Worm (Caenorhabditis elegans) whole organism, late embryonic: ENCODE results near the gene txt-12.

Experiments used
- C38D4.7 ChIP-seq: fragments of 200-800 bp; sonication (Bioruptor generic); optimal IDR thresholded peaks from 2 replicates; lab custom pipeline; 2018; ENCODE audit warnings: mild to moderate bottlenecking, missing genetic modification characterization, moderate library complexity, missing compliant biosample characterization
- F13H6.1 ChIP-seq: sonication (generic microtip); optimal IDR thresholded peaks from 2 replicates; lab custom pipeline; 2016; ENCODE audit warnings: missing genetic modification characterization, missing compliant biosample characterization
- K02D7.2 ChIP-seq: sonication (generic microtip); optimal IDR thresholded peaks from 2 replicates; lab custom pipeline; 2017; ENCODE audit warnings: mild to moderate bottlenecking, missing genetic modification characterization, missing compliant biosample characterization
- Y22D7AL.16 ChIP-seq: sonication (generic microtip); optimal IDR thresholded peaks from 2 replicates; lab custom pipeline; 2016; ENCODE audit warnings: missing genetic modification characterization, missing compliant biosample characterization
- ahr-1 ChIP-seq: sonication (generic microtip); optimal IDR thresholded peaks from 2 replicates; lab custom pipeline; 2016; ENCODE audit warnings: missing genetic modification characterization, missing compliant biosample characterization
- ceh-14 ChIP-seq: sonication (generic microtip); optimal IDR thresholded peaks from 2 replicates; lab custom pipeline; 2016; ENCODE audit warnings: missing genotype, missing genetic modification characterization, missing compliant biosample characterization
- ceh-18 ChIP-seq: sonication (generic microtip); optimal IDR thresholded peaks from 2 replicates; lab custom pipeline; 2016; ENCODE audit warnings: missing genetic modification characterization, missing compliant biosample characterization
- ceh-2 ChIP-seq: sonication (generic microtip); optimal IDR thresholded peaks from 2 replicates; lab custom pipeline; 2016; ENCODE audit warnings: missing genotype, missing genetic modification characterization, missing compliant biosample characterization
- ceh-22 ChIP-seq: sonication (generic microtip); optimal IDR thresholded peaks from 2 replicates; lab custom pipeline; 2017; ENCODE audit warnings: missing biosample characterization, missing genetic modification characterization
- ceh-24 ChIP-seq: sonication (generic microtip); optimal IDR thresholded peaks from 2 replicates; lab custom pipeline; 2016; ENCODE audit warnings: mild to moderate bottlenecking, missing genetic modification characterization, missing compliant biosample characterization
- ceh-30 ChIP-seq: fragments of 150-350 bp; optimal IDR thresholded peaks from 2 replicates; lab custom pipeline; 2014; ENCODE audit warnings: missing biosample characterization, missing genetic modification characterization
- ceh-31 ChIP-seq: sonication (generic microtip); optimal IDR thresholded peaks from 2 replicates; lab custom pipeline; 2016; ENCODE audit warnings: missing genetic modification characterization, missing compliant biosample characterization
- ceh-34 ChIP-seq: sonication (generic microtip); optimal IDR thresholded peaks from 2 replicates; lab custom pipeline; 2016; ENCODE audit warnings: mild to moderate bottlenecking, missing genetic modification characterization, missing compliant biosample characterization
- ceh-45 ChIP-seq: fragments of 200-800 bp; sonication (Bioruptor generic); IDR thresholded peaks from 2 replicates; pipeline ENCODE4 v1.3.6; 2022; ENCODE audit warnings: missing genetic modification reagents, missing genetic modification characterization, missing compliant biosample characterization
- ceh-6 ChIP-seq: fragments of 200-800 bp; sonication (Bioruptor generic); optimal IDR thresholded peaks from 2 replicates; lab custom pipeline; 2018; ENCODE audit warnings: mild to moderate bottlenecking, missing genetic modification characterization, missing compliant biosample characterization
- ceh-9 ChIP-seq: sonication (generic microtip); optimal IDR thresholded peaks from 2 replicates; lab custom pipeline; 2016; ENCODE audit warnings: mild to moderate bottlenecking, missing genetic modification characterization, inconsistent platforms, missing compliant biosample characterization
- che-1 ChIP-seq: sonication (generic microtip); optimal IDR thresholded peaks from 2 replicates; lab custom pipeline; 2016; ENCODE audit warnings: mild to moderate bottlenecking, missing genetic modification characterization, missing compliant biosample characterization
- dmd-4 ChIP-seq: sonication (generic microtip); optimal IDR thresholded peaks from 2 replicates; lab custom pipeline; 2016; ENCODE audit warnings: borderline replicate concordance, missing genetic modification characterization, missing compliant biosample characterization
- dve-1 ChIP-seq: sonication (generic microtip); optimal IDR thresholded peaks from 2 replicates; lab custom pipeline; 2017; ENCODE audit warnings: antibody characterized with exemption, mild to moderate bottlenecking, missing genetic modification characterization, missing compliant biosample characterization
- elt-2 ChIP-seq: sonication (generic microtip); optimal IDR thresholded peaks from 2 replicates; lab custom pipeline; 2016; ENCODE audit warnings: missing genetic modification reagents, missing genetic modification characterization, missing compliant biosample characterization
- ets-4 ChIP-seq: sonication (generic microtip); optimal IDR thresholded peaks from 2 replicates; lab custom pipeline; 2016; ENCODE audit warnings: missing genetic modification characterization, missing compliant biosample characterization
- eyg-1 ChIP-seq: sonication (generic microtip); optimal IDR thresholded peaks from 2 replicates; lab custom pipeline; 2016; ENCODE audit warnings: missing genotype, missing genetic modification characterization, missing compliant biosample characterization
- fax-1 ChIP-seq: sonication (generic microtip); optimal IDR thresholded peaks from 2 replicates; lab custom pipeline; 2016; ENCODE audit warnings: missing genotype, missing genetic modification characterization, missing compliant biosample characterization
- fkh-10 ChIP-seq: fragments of 150-350 bp; optimal IDR thresholded peaks from 2 replicates; lab custom pipeline; 2014; ENCODE audit warnings: missing biosample characterization, missing genetic modification reagents, missing genetic modification characterization
- fkh-6 ChIP-seq: sonication (generic microtip); optimal IDR thresholded peaks from 2 replicates; lab custom pipeline; 2016; ENCODE audit warnings: missing genetic modification characterization, missing compliant biosample characterization
- hlh-13 ChIP-seq: fragments of 200-800 bp; sonication (Bioruptor generic); optimal IDR thresholded peaks from 2 replicates; lab custom pipeline; 2018; ENCODE audit warnings: mild to moderate bottlenecking, missing genetic modification characterization, missing compliant biosample characterization
- hlh-30 ChIP-seq: sonication (generic microtip); optimal IDR thresholded peaks from 2 replicates; lab custom pipeline; 2017; ENCODE audit warnings: antibody characterized with exemption, missing genetic modification characterization, missing compliant biosample characterization; ENCODE audit not compliant: insufficient read depth
- hlh-8 ChIP-seq: sonication (generic microtip); optimal IDR thresholded peaks from 2 replicates; lab custom pipeline; 2016; ENCODE audit warnings: missing genotype, missing genetic modification characterization, missing compliant biosample characterization
- lim-6 ChIP-seq: sonication (generic microtip); optimal IDR thresholded peaks from 2 replicates; lab custom pipeline; 2016; ENCODE audit warnings: missing genetic modification characterization, missing compliant biosample characterization
- madf-2 ChIP-seq: sonication (generic microtip); optimal IDR thresholded peaks from 2 replicates; lab custom pipeline; 2017; ENCODE audit warnings: missing genetic modification characterization, missing compliant biosample characterization
- nfya-1 ChIP-seq: sonication (generic microtip); optimal IDR thresholded peaks from 2 replicates; lab custom pipeline; 2017; ENCODE audit warnings: missing genetic modification characterization, mild to moderate bottlenecking, missing compliant biosample characterization, antibody characterized with exemption, moderate library complexity
- npax-4 ChIP-seq: sonication (generic microtip); optimal IDR thresholded peaks from 2 replicates; lab custom pipeline; 2016; ENCODE audit warnings: missing genetic modification characterization, missing compliant biosample characterization
- pag-3 ChIP-seq: sonication (generic microtip); optimal IDR thresholded peaks from 2 replicates; lab custom pipeline; 2016; ENCODE audit warnings: missing compliant biosample characterization, missing genetic modification characterization, borderline replicate concordance
- pat-9 ChIP-seq: fragments of 200-800 bp; sonication (Bioruptor generic); optimal IDR thresholded peaks from 2 replicates; lab custom pipeline; 2018; ENCODE audit warnings: mild to moderate bottlenecking, missing genetic modification characterization, moderate library complexity, missing compliant biosample characterization
- pha-4 ChIP-seq: fragments of 150-350 bp; optimal IDR thresholded peaks from 2 replicates; lab custom pipeline; 2018; ENCODE audit warnings: missing biosample characterization, missing genetic modification reagents, missing genetic modification characterization
- pqm-1 ChIP-seq: sonication (generic microtip); optimal IDR thresholded peaks from 2 replicates; lab custom pipeline; 2016; ENCODE audit warnings: missing genetic modification characterization, missing compliant biosample characterization
- ref-2 ChIP-seq: sonication (generic microtip); optimal IDR thresholded peaks from 2 replicates; lab custom pipeline; 2016; ENCODE audit warnings: missing genetic modification characterization, missing compliant biosample characterization
- rnt-1 ChIP-seq: sonication (generic microtip); optimal IDR thresholded peaks from 2 replicates; lab custom pipeline; 2016; ENCODE audit warnings: missing genetic modification characterization, missing compliant biosample characterization
- sdc-2 ChIP-seq: sonication (generic microtip); optimal IDR thresholded peaks from 2 replicates; lab custom pipeline; 2016; ENCODE audit warnings: missing genotype, missing genetic modification characterization, missing compliant biosample characterization
- sox-4 ChIP-seq: sonication (generic microtip); optimal IDR thresholded peaks from 2 replicates; lab custom pipeline; 2017; ENCODE audit warnings: mild to moderate bottlenecking, missing genetic modification characterization, inconsistent platforms, missing compliant biosample characterization
- syd-9 ChIP-seq: sonication (generic microtip); optimal IDR thresholded peaks from 2 replicates; lab custom pipeline; 2016; ENCODE audit warnings: mild to moderate bottlenecking, missing genetic modification characterization, moderate library complexity, missing compliant biosample characterization
- tbx-2 ChIP-seq: sonication (generic microtip); optimal IDR thresholded peaks from 2 replicates; lab custom pipeline; 2016; ENCODE audit warnings: missing genetic modification characterization, missing compliant biosample characterization
- tbx-7 ChIP-seq: sonication (generic microtip); optimal IDR thresholded peaks from 2 replicates; lab custom pipeline; 2016; ENCODE audit warnings: missing genotype, missing genetic modification characterization, missing compliant biosample characterization
- ttx-3 ChIP-seq: sonication (generic microtip); optimal IDR thresholded peaks from 2 replicates; lab custom pipeline; 2016; ENCODE audit warnings: missing genetic modification reagents, missing genetic modification characterization, missing compliant biosample characterization
- unc-3 ChIP-seq, 2 experiments: fragments of 200-800 bp in 1 of 2; sonication (Bioruptor generic) in 1 of 2; sonication (generic microtip) in 1 of 2; conservative IDR thresholded peaks in 1 of 2; optimal IDR thresholded peaks in 1 of 2; 2 replicates each; pipeline versions ENCODE4 v1.3.6 to Lab custom; 2016 to 2022; ENCODE audit warnings: missing compliant biosample characterization in 2 of 2, missing genetic modification characterization in 2 of 2, missing genetic modification reagents in 1 of 2
- unc-42 ChIP-seq: sonication (generic microtip); optimal IDR thresholded peaks from 2 replicates; lab custom pipeline; 2016; ENCODE audit warnings: missing genotype, missing genetic modification characterization, missing compliant biosample characterization
- unc-55 ChIP-seq: sonication (generic microtip); optimal IDR thresholded peaks from 2 replicates; lab custom pipeline; 2017; ENCODE audit warnings: missing biosample characterization, missing genetic modification reagents, missing genetic modification characterization
- unc-86 ChIP-seq: sonication (generic microtip); optimal IDR thresholded peaks from 2 replicates; lab custom pipeline; 2016; ENCODE audit warnings: missing genetic modification characterization, missing compliant biosample characterization
- zip-5 ChIP-seq: sonication (generic microtip); optimal IDR thresholded peaks from 2 replicates; lab custom pipeline; 2016; ENCODE audit warnings: missing genetic modification characterization, missing compliant biosample characterization
- ztf-16 ChIP-seq: sonication (generic microtip); optimal IDR thresholded peaks from 2 replicates; lab custom pipeline; 2017; ENCODE audit warnings: missing genetic modification characterization, missing compliant biosample characterization

The txt-12 gene

ce11 chrV:15078560-15078959 lies 14.2 kb upstream of the txt-12 start:
- TF ChIP-seq ceh-31 (tag; lab: Kevin White, UChicago) (no peak), C38D4.7 (no peak), che-1 (tag; lab: Kevin White, UChicago) (no peak), ceh-22 (tag; lab: Kevin White, UChicago) (no peak), rnt-1 (tag; lab: Kevin White, UChicago) (no peak), pqm-1 (no peak), unc-42 (tag; lab: Kevin White, UChicago) (no peak), npax-4 (tag; lab: Kevin White, UChicago) (no peak), zip-5 (tag; lab: Kevin White, UChicago) (no peak), unc-86 (tag; lab: Kevin White, UChicago) (no peak), ceh-6 (GFP tag; lab: Kevin White, UChicago) (no peak), ceh-34 (tag; lab: Kevin White, UChicago) (no peak), ahr-1 (tag; lab: Kevin White, UChicago) (no peak), madf-2 (tag; lab: Kevin White, UChicago) (no peak), unc-55 (no peak), ceh-2 (tag; lab: Kevin White, UChicago) (no peak), syd-9 (tag; lab: Kevin White, UChicago) (no peak), dve-1 (no peak)

DNA sequence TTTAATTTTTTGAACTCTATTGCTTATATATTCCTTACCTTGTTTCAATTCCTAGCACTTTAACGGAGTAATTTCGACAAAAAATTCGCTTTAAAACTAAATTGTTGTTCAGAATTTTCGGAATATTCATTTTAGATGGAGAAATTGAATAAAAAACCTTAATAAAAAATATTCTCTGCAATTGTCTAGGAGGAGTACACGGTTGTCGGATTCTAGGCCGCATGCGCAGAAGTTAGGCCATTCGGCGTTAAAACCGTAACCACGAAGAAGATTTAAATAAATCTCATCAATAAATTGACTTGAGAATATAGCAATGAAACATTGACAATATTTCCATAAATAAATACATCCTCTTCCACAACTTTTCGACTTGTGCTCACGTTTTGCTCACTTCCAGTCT lies 10.5 kb upstream of the txt-12 start, which contains the start of the genes C01G10.10 and C01G10.9:
TSS of gene C01G10.10 (minus strand) at position 151 of the 400 bp plus-strand sequence.
TSS of gene C01G10.9 (plus strand) at position 240 of the 400 bp plus-strand sequence.
- no peak for TF ChIP-seq syd-9 (tag; lab: Kevin White, UChicago)
- TF ChIP-seq fkh-10 (GFP tag; lab: Kevin White, UChicago) = no peak
- no peak for TF ChIP-seq ceh-9 (tag; lab: Kevin White, UChicago)
- TF ChIP-seq tbx-7 (tag; lab: Kevin White, UChicago) = peak; percentile 90
- no peak for TF ChIP-seq lim-6 (tag; lab: Kevin White, UChicago)
- no peak for TF ChIP-seq ceh-6 (GFP tag; lab: Kevin White, UChicago)
- TF ChIP-seq ahr-1 (tag; lab: Kevin White, UChicago) = no peak
- no peak for TF ChIP-seq ceh-30 (tag; lab: Kevin White, UChicago)
- TF ChIP-seq ceh-31 (tag; lab: Kevin White, UChicago) = peak; percentile 90
- TF ChIP-seq zip-5 (tag; lab: Kevin White, UChicago) = peak; percentile 78
- no peak for TF ChIP-seq ceh-24 (tag; lab: Kevin White, UChicago)
- no peak for TF ChIP-seq sox-4 (tag; lab: Kevin White, UChicago)
- TF ChIP-seq ceh-22 (tag; lab: Kevin White, UChicago) = no peak
- TF ChIP-seq ceh-18 (tag; lab: Kevin White, UChicago) = no peak
- TF ChIP-seq ceh-45 (GFP tag; lab: Robert Waterston, UW) = no peak
- no peak for TF ChIP-seq unc-55
- TF ChIP-seq F13H6.1 (tag; lab: Kevin White, UChicago) = peak; percentile 46
- peak; percentile 46 for TF ChIP-seq ceh-14
- TF ChIP-seq Y22D7AL.16 (tag; lab: Kevin White, UChicago) = no peak
- no peak for TF ChIP-seq pag-3
- no peak for TF ChIP-seq pat-9 (tag; lab: Kevin White, UChicago)
- TF ChIP-seq K02D7.2 = no peak
- peak; percentile 91 for TF ChIP-seq ets-4 (tag; lab: Kevin White, UChicago)
- peak; percentile 87 for TF ChIP-seq tbx-2 (tag; lab: Kevin White, UChicago)
- no peak for TF ChIP-seq dmd-4
- TF ChIP-seq elt-2 = peak; percentile 81
- no peak for TF ChIP-seq ztf-16
- TF ChIP-seq ref-2 (tag; lab: Kevin White, UChicago) = peak; percentile 70
- no peak for TF ChIP-seq che-1 (tag; lab: Kevin White, UChicago)
- TF ChIP-seq hlh-30 = no peak
- TF ChIP-seq hlh-13 (GFP tag; lab: Kevin White, UChicago) = no peak
- no peak for TF ChIP-seq ttx-3
- TF ChIP-seq nfya-1 = no peak
- TF ChIP-seq fax-1 = peak; percentile 48
- TF ChIP-seq eyg-1 (tag; lab: Kevin White, UChicago) = peak; percentile 4
- no peak for TF ChIP-seq unc-86 (tag; lab: Kevin White, UChicago)
- no peak for TF ChIP-seq pha-4
- TF ChIP-seq fkh-6 (tag; lab: Kevin White, UChicago) = peak; percentile 33
- peak; percentile 7 for TF ChIP-seq hlh-8 (tag; lab: Kevin White, UChicago)
- TF ChIP-seq ceh-2 (tag; lab: Kevin White, UChicago) = peak; percentile 89
- no peak for TF ChIP-seq unc-3 (GFP tag; conservative IDR thresholded peaks at IDR 0.05; lab: Robert Waterston, UW)
- no peak for TF ChIP-seq unc-3 (tag; optimal IDR thresholded peaks at IDR 0.05; lab: Kevin White, UChicago)
- peak; percentile 27 for TF ChIP-seq unc-42 (tag; lab: Kevin White, UChicago)
- peak; percentile 27 for TF ChIP-seq sdc-2 (tag; lab: Kevin White, UChicago)
